Worm (Caenorhabditis elegans): ENCODE measurements around the gene T21C9.9.

DNA sequence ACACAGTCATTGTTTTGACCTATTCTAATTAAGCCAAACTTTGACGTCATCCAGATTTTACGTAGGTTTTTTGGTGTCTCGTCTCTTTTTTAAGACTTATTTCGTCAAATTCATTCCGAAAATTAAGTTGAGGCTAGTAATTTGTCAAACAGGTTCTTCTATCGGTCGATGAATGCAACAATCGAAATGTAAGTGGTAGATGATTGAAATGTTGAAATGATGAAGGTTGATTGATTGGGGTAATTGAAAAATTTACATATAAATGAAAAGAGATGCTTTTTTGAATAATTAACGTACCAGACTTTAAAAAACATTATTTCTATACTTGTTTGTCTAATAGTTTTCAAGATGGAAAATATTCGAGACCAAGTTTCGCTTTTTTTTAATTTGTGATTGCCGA is 36.0 kb downstream of the T21C9.9 start:
- TF ChIP-seq T22C8.4 (GFP tag; IDR thresholded peaks at IDR 0.05) (no peak), flt-1 (GFP tag; IDR thresholded peaks at IDR 0.05) (no peak), ztf-29 (GFP tag; IDR thresholded peaks at IDR 0.05) (no peak)

All from whole organism, midembryonic.